Fruit fly (Drosophila melanogaster): ENCODE results near the gene Wnk.
A peak's percentile ranks its signal among the peaks of the same experiment; 100 is the strongest.

Wnk gene

DNA sequence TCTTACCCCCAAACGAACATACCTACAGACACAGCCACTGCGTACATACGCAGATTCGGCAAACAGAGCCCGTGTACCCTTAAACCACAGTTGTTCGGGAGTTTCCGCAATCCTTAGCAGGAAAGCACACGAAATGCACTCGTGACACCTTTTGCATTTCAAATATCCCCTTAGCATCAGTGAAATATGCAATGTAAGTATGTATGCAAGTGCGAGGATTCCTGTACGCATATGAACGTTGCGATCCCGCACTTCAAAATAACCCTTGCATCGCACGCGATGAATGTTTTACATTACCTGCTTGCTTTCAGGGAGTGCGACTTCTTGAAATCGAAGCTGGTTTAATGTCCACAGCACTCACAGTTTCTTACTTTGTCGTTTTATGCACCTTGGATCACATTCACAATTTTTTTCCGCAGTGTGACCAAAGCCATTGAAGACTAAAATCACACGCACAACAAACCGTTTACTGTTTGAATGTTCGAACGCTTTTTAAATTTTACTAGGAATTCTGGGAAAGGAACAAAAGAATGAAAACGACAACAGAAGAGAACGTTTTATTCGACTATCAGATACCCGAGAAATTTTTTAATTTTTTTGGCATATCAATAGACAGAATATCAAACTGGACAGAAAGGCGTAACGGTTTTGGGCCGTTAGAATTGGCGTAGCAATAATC is 21.3 kb downstream of the Wnk start, which contains the start of gene Mkrn1 (continued):
- TF ChIP-seq CG4328 (GFP tag; optimal IDR thresholded peaks at IDR 0.05) (no peak), CG33557 (GFP tag; optimal IDR thresholded peaks at IDR 0.05) (no peak), CG34422 (GFP tag; IDR thresholded peaks at IDR 0.05) (no peak), vnd (GFP tag; IDR thresholded peaks at IDR 0.05; ENCODE audit: partially characterized antibody) (peak; percentile 83), Vsx1 (GFP tag; optimal IDR thresholded peaks at IDR 0.05) (no peak), CG12071 (GFP tag; optimal IDR thresholded peaks at IDR 0.05) (no peak), Opbp (GFP tag; IDR thresholded peaks at IDR 0.05; ENCODE audit: partially characterized antibody) (peak; percentile 79), CG14710 (tag; optimal IDR thresholded peaks at IDR 0.05) (peak; percentile 44), CG10654 (GFP tag; optimal IDR thresholded peaks at IDR 0.05) (no peak), Sry-δ (GFP tag; optimal IDR thresholded peaks at IDR 0.05) (peak; percentile 46), CG30020 (tag; optimal IDR thresholded peaks at IDR 0.05) (peak; percentile 96), CoRest (tag; optimal IDR thresholded peaks at IDR 0.05) (no peak), CG10267 (tag; optimal IDR thresholded peaks at IDR 0.05) (peak; percentile 47), fru (optimal IDR thresholded peaks at IDR 0.05) (no peak), BEAF-32 (GFP tag; optimal IDR thresholded peaks at IDR 0.05) (peak; percentile 53), nerfin-2 (GFP tag; IDR thresholded peaks at IDR 0.05; ENCODE audit: partially characterized antibody) (peak; percentile 88), CG14965 (GFP tag; optimal IDR thresholded peaks at IDR 0.05; ENCODE audit: borderline replicate concordance) (no peak), twi (tag; optimal IDR thresholded peaks at IDR 0.05) (no peak), nom (GFP tag; optimal IDR thresholded peaks at IDR 0.05) (peak; percentile 41), oc (tag; optimal IDR thresholded peaks at IDR 0.05) (no peak), Ets97D (GFP tag; optimal IDR thresholded peaks at IDR 0.05) (peak; percentile 31), Lhr (GFP tag; optimal IDR thresholded peaks at IDR 0.05) (peak; percentile 70), CG2199 (GFP tag; IDR thresholded peaks at IDR 0.05) (no peak), tx (GFP tag; optimal IDR thresholded peaks at IDR 0.05) (no peak), CG6254 (GFP tag; optimal IDR thresholded peaks at IDR 0.05) (no peak), gsb (GFP tag; IDR thresholded peaks at IDR 0.05) (no peak), CG4404 (GFP tag; IDR thresholded peaks at IDR 0.05) (no peak), en (GFP tag; optimal IDR thresholded peaks at IDR 0.05) (no peak), pzg (GFP tag; optimal IDR thresholded peaks at IDR 0.05) (peak; percentile 72), Stat92E (GFP tag; optimal IDR thresholded peaks at IDR 0.05) (peak in 1 of 3 experiments; percentile 58), CG17802 (tag; optimal IDR thresholded peaks at IDR 0.05) (no peak), ase (GFP tag; IDR thresholded peaks at IDR 0.05) (no peak), knrl (GFP tag; IDR thresholded peaks at IDR 0.05; ENCODE audit: partially characterized antibody) (peak; percentile 58; the same call in 2 of the 3 replicates), zen (tag; optimal IDR thresholded peaks at IDR 0.05) (peak; percentile 4), CHES-1-like (GFP tag; optimal IDR thresholded peaks at IDR 0.05) (peak; percentile 31), Asciz (GFP tag; optimal IDR thresholded peaks at IDR 0.05) (no peak), Nf-YA (GFP tag; IDR thresholded peaks at IDR 0.05) (no peak), ara (GFP tag; IDR thresholded peaks at IDR 0.05) (no peak), z (GFP tag; IDR thresholded peaks at IDR 0.05) (no peak), CG12104 (GFP tag; optimal IDR thresholded peaks at IDR 0.05) (no peak), CG11247 (GFP tag; IDR thresholded peaks at IDR 0.05) (no peak), corto (GFP tag; optimal IDR thresholded peaks at IDR 0.05) (no peak), stc (GFP tag; IDR thresholded peaks at IDR 0.05) (no peak), inv (GFP tag; IDR thresholded peaks at IDR 0.05; ENCODE audit: partially characterized antibody) (peak; percentile 58; the same call in 1 of the 2 replicates), CG10147 (GFP tag; optimal IDR thresholded peaks at IDR 0.05) (no peak), dm (GFP tag; optimal IDR thresholded peaks at IDR 0.05) (no peak), ftz-f1 (GFP tag; optimal IDR thresholded peaks at IDR 0.05) (no peak), CG4360 (GFP tag; IDR thresholded peaks at IDR 0.05) (no peak), CG11398 (GFP tag; optimal IDR thresholded peaks at IDR 0.05) (no peak)
